Worm (Caenorhabditis elegans): ENCODE data around the gene chtl-1.

The chtl-1 gene

ce11 chrX:5397300-5397699 lies 33.2 kb upstream of the chtl-1 start, which contains the start of gene C03F11.2:
TSS of gene C03F11.2 (minus strand) at chrX:5397400.
- peak; percentile 38 for TF ChIP-seq pqm-1 (tag; optimal IDR thresholded peaks at IDR 0.05)
- peak; percentile 38 for TF ChIP-seq nhr-28 (tag; optimal IDR thresholded peaks at IDR 0.05)
- TF ChIP-seq snpc-1.2 (GFP tag; IDR thresholded peaks at IDR 0.05), result no peak
- no peak for TF ChIP-seq nhr-41 (GFP tag; IDR thresholded peaks at IDR 0.05)
- TF ChIP-seq ztf-7 (tag; optimal IDR thresholded peaks at IDR 0.05), result no peak
- TF ChIP-seq daf-12 (tag; optimal IDR thresholded peaks at IDR 0.05), result no peak
- no peak for TF ChIP-seq daf-16 (GFP tag; optimal IDR thresholded peaks at IDR 0.05)
- peak; percentile 14 for TF ChIP-seq daf-16 (tag; optimal IDR thresholded peaks at IDR 0.05)

ce11 chrX:5387629-5388028 lies 23.5 kb upstream of the chtl-1 start:
- TF ChIP-seq F37D6.2 (tag; optimal IDR thresholded peaks at IDR 0.05) (no peak), mxl-3 (GFP tag; optimal IDR thresholded peaks at IDR 0.05) (no peak), gei-8 (GFP tag; optimal IDR thresholded peaks at IDR 0.05) (no peak), nhr-48 (tag; optimal IDR thresholded peaks at IDR 0.05) (no peak)

DNA sequence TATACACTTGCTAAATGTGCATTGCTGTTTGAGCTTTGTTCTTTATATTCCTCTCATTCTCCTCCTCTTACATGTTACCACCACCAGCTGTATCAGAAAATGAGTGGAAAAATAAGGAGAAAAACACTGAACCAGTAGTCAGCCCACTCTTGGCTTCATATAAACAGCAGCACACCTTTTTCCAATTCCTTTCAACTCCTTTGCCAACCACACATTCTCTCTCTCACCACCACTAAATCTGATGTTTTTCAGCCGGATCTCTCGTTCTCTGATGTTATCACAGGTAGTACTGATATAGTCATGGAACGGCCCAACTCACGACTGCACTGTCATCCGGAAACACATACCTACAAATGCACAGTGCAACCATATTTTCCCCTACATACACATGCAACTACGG lies 22.4 kb upstream of the chtl-1 start, which contains the start of gene kcnl-3:
Gene kcnl-3, plus strand, starts transcription at position 301 of the 400 bp plus-strand sequence.
- TF ChIP-seq aha-1 (tag) (peak; percentile 15), nhr-42 (GFP tag; IDR thresholded peaks at IDR 0.05) (no peak), dpl-1 (GFP tag; optimal IDR thresholded peaks at IDR 0.05) (no peak), unc-62 (GFP tag; optimal IDR thresholded peaks at IDR 0.05 in 1 of 2) (no peak), unc-62 (tag; optimal IDR thresholded peaks at IDR 0.05) (no peak), lin-13 (GFP tag; optimal IDR thresholded peaks at IDR 0.05) (no peak), vab-7 (GFP tag; IDR thresholded peaks at IDR 0.05) (no peak), lin-39 (tag; optimal IDR thresholded peaks at IDR 0.05) (no peak), fkh-10 (GFP tag; optimal IDR thresholded peaks at IDR 0.05) (no peak)

DNA sequence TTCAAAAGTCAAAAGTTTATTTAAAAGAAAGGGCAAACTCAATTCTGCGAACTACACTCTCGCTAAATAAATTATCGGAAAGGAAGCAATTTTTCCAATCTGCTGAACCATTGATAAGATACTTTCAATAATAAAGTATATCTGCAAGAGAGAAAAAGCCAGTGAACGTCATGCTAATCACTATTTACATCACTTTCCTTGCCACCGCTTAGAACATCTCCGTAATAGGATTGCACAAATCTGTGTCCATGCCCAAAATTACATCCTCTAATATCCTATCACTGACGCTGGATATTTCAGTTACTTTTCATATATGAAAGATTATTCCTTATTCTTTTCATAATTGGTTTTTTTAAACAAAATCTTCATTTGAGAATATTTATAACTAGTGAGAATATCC lies 18.7 kb upstream of the chtl-1 start:
- no peak for TF ChIP-seq F26F4.8 (GFP tag; conservative IDR thresholded peaks at IDR 0.05)
- TF ChIP-seq unc-39 (tag; optimal IDR thresholded peaks at IDR 0.05), result no peak
- no peak for TF ChIP-seq dmd-6 (GFP tag; IDR thresholded peaks at IDR 0.05)
- no peak for TF ChIP-seq nhr-76 (tag; optimal IDR thresholded peaks at IDR 0.05)
- peak in 1 of 2 experiments; percentile 87 for TF ChIP-seq unc-62 (GFP tag; optimal IDR thresholded peaks at IDR 0.05 in 1 of 2)
- no peak for TF ChIP-seq unc-62 (tag; optimal IDR thresholded peaks at IDR 0.05)
- no peak for TF ChIP-seq attf-4 (tag; optimal IDR thresholded peaks at IDR 0.05)
- no peak for TF ChIP-seq Y105C5A.15 (GFP tag; IDR thresholded peaks at IDR 0.05)

- TF ChIP-seq mep-1 (tag; optimal IDR thresholded peaks at IDR 0.05) (no peak), hlh-11 (tag; optimal IDR thresholded peaks at IDR 0.05) (no peak), zfp-2 (tag; optimal IDR thresholded peaks at IDR 0.05) (no peak), tag-97 (GFP tag; IDR thresholded peaks at IDR 0.05) (no peak), ceh-20 (GFP tag; IDR thresholded peaks at IDR 0.05) (no peak), daf-12 (tag; optimal IDR thresholded peaks at IDR 0.05) (no peak)
These were observed 13.2 kb upstream of the chtl-1 start, which contains the start of gene sek-5 for ce11 chrX:5377307-5377706. TSS of gene sek-5 (plus strand) at chrX:5377607.

DNA sequence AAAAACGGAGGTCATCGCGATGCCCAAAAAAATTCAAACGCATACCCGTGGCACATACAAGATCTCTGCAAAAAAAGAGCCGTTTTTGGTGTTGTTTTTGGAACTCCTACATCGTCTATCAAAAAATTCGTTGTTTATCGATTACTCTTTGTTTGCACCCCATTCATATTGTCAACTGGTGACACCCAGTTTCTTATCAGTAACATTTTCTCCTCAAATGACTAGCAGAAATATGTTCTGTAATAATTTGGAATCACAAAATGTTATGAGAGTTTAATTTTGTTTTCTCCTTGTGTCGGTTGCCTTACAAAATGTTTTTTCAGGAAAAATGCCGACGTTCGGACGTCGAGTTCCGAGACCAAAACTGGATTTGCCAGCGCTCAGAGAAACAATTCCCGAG lies 10.6 kb upstream of the chtl-1 start, which contains the start of gene sek-4:
Gene sek-4, plus strand, starts transcription at position 318 of the 400 bp plus-strand sequence.
- TF ChIP-seq nhr-102 (tag; optimal IDR thresholded peaks at IDR 0.05) (no peak), daf-8 (GFP tag; IDR thresholded peaks at IDR 0.05) (no peak), ctbp-1 (GFP tag; IDR thresholded peaks at IDR 0.05) (no peak), lin-39 (tag; optimal IDR thresholded peaks at IDR 0.05) (no peak), F49E8.2 (tag; optimal IDR thresholded peaks at IDR 0.05; ENCODE audit: borderline replicate concordance) (no peak), lin-38 (GFP tag; IDR thresholded peaks at IDR 0.05) (no peak), daf-16 (GFP tag; optimal IDR thresholded peaks at IDR 0.05) (no peak), daf-16 (tag; optimal IDR thresholded peaks at IDR 0.05) (peak; percentile 91), dmd-9 (GFP tag; IDR thresholded peaks at IDR 0.05) (no peak), pqm-1 (tag; optimal IDR thresholded peaks at IDR 0.05) (peak; percentile 52), fos-1 (tag; optimal IDR thresholded peaks at IDR 0.05) (no peak), dmd-6 (GFP tag; IDR thresholded peaks at IDR 0.05) (peak; percentile 33; the same call in 1 of the 2 replicates), nhr-28 (tag; optimal IDR thresholded peaks at IDR 0.05) (peak; percentile 45), mep-1 (tag; optimal IDR thresholded peaks at IDR 0.05) (no peak), nhr-11 (tag; optimal IDR thresholded peaks at IDR 0.05) (no peak)
